Fruit fly (Drosophila melanogaster): ENCODE results near the gene Rga.

The Rga gene

dm6 chr3R:5591398-5591853 lies 21.5 kb downstream of the Rga start, which contains the start of the genes noi and Vha26 (continued):
- TF ChIP-seq slou (GFP tag; optimal IDR thresholded peaks at IDR 0.05): peak; percentile 10
- no peak for TF ChIP-seq CG6854 (GFP tag; optimal IDR thresholded peaks at IDR 0.05)
- no peak for TF ChIP-seq tio (GFP tag; optimal IDR thresholded peaks at IDR 0.05)
- TF ChIP-seq CHES-1-like (GFP tag; optimal IDR thresholded peaks at IDR 0.05): peak; percentile 3
- no peak for TF ChIP-seq crol (GFP tag; IDR thresholded peaks at IDR 0.05)
- no peak for TF ChIP-seq CG7839 (tag; optimal IDR thresholded peaks at IDR 0.05)
- TF ChIP-seq Stat92E (GFP tag; optimal IDR thresholded peaks at IDR 0.05): peak in 1 of 3 experiments; percentile 50
- peak; percentile 81 for TF ChIP-seq CG12659 (GFP tag; optimal IDR thresholded peaks at IDR 0.05)
- TF ChIP-seq phol (tag; optimal IDR thresholded peaks at IDR 0.05): peak; percentile 76
- TF ChIP-seq danr (GFP tag; IDR thresholded peaks at IDR 0.05): no peak
- TF ChIP-seq CG14667 (GFP tag; IDR thresholded peaks at IDR 0.05): no peak
- TF ChIP-seq jigr1 (GFP tag; IDR thresholded peaks at IDR 0.05): no peak
- peak; percentile 21; the same call in 1 of the 2 replicates for TF ChIP-seq CG7372 (GFP tag; IDR thresholded peaks at IDR 0.05)
- no peak for TF ChIP-seq NC2α (GFP tag; optimal IDR thresholded peaks at IDR 0.05)
- TF ChIP-seq Deaf1 (tag; optimal IDR thresholded peaks at IDR 0.05): peak; percentile 19
- no peak for TF ChIP-seq hkb (optimal IDR thresholded peaks at IDR 0.05)
- no peak for TF ChIP-seq hkb (GFP tag; IDR thresholded peaks at IDR 0.05)
- TF ChIP-seq crc (GFP tag; optimal IDR thresholded peaks at IDR 0.05): no peak
- no peak for TF ChIP-seq gsb-n (tag; optimal IDR thresholded peaks at IDR 0.05)
- no peak for TF ChIP-seq CG3726 (GFP tag; IDR thresholded peaks at IDR 0.05)
- no peak for TF ChIP-seq Camta (GFP tag; optimal IDR thresholded peaks at IDR 0.05)
- TF ChIP-seq CG4424 (GFP tag; optimal IDR thresholded peaks at IDR 0.05): peak; percentile 3
- TF ChIP-seq gcm2 (GFP tag; optimal IDR thresholded peaks at IDR 0.05): no peak
- TF ChIP-seq CG42726 (GFP tag; IDR thresholded peaks at IDR 0.05; ENCODE audit: partially characterized antibody): no peak
- TF ChIP-seq CG13296 (GFP tag; optimal IDR thresholded peaks at IDR 0.05): peak; percentile 7
- peak; percentile 16 for TF ChIP-seq dm (GFP tag; optimal IDR thresholded peaks at IDR 0.05)
- TF ChIP-seq CG17361 (GFP tag; IDR thresholded peaks at IDR 0.05): peak; percentile 74; the same call in 2 of the 3 replicates
- TF ChIP-seq Ets97D (GFP tag; optimal IDR thresholded peaks at IDR 0.05): peak; percentile 77
- TF ChIP-seq Dref (GFP tag; IDR thresholded peaks at IDR 0.05): peak; percentile 73
- peak; percentile 61 for TF ChIP-seq MBD-R2 (GFP tag; IDR thresholded peaks at IDR 0.05)
- TF ChIP-seq sens (GFP tag): peak; percentile 91
- no peak for TF ChIP-seq kni (GFP tag; optimal IDR thresholded peaks at IDR 0.05)
- peak; percentile 86 for TF ChIP-seq CG9797 (GFP tag; optimal IDR thresholded peaks at IDR 0.05)
- no peak for TF ChIP-seq CG11696 (GFP tag; IDR thresholded peaks at IDR 0.05)
- no peak for TF ChIP-seq CG12219 (GFP tag; optimal IDR thresholded peaks at IDR 0.05)
- TF ChIP-seq twi (tag; optimal IDR thresholded peaks at IDR 0.05): peak; percentile 45
- TF ChIP-seq pnt (GFP tag; optimal IDR thresholded peaks at IDR 0.05): no peak
- no peak for TF ChIP-seq Doc2 (GFP tag; IDR thresholded peaks at IDR 0.05)
- no peak for TF ChIP-seq CG34422 (GFP tag; IDR thresholded peaks at IDR 0.05)
- TF ChIP-seq CG6254 (GFP tag; optimal IDR thresholded peaks at IDR 0.05): no peak
- no peak for TF ChIP-seq Tbp (GFP tag; optimal IDR thresholded peaks at IDR 0.05)
- TF ChIP-seq cas (GFP tag; IDR thresholded peaks at IDR 0.05): no peak
- TF ChIP-seq Nf-YB (GFP tag; optimal IDR thresholded peaks at IDR 0.05): no peak
- TF ChIP-seq CG14014 (GFP tag; IDR thresholded peaks at IDR 0.05): no peak
- peak; percentile 76 for TF ChIP-seq zen (tag; optimal IDR thresholded peaks at IDR 0.05)
- TF ChIP-seq Hr51 (GFP tag; optimal IDR thresholded peaks at IDR 0.05): peak in 1 of 2 experiments; percentile 48
- no peak for TF ChIP-seq Atf3 (GFP tag; optimal IDR thresholded peaks at IDR 0.05)
- TF ChIP-seq Lhr (GFP tag; optimal IDR thresholded peaks at IDR 0.05): peak; percentile 56
- peak; percentile 61; the same call in 1 of the 2 replicates for TF ChIP-seq CG9932 (GFP tag; IDR thresholded peaks at IDR 0.05)
- no peak for TF ChIP-seq lmd (GFP tag; IDR thresholded peaks at IDR 0.05)
- no peak for TF ChIP-seq ERR (GFP tag; optimal IDR thresholded peaks at IDR 0.05)
- peak; percentile 56 for TF ChIP-seq cg (GFP tag; optimal IDR thresholded peaks at IDR 0.05)

Measured in whole organism, embryonic.